Worm (Caenorhabditis elegans) whole organism, midembryonic: Measurements from ENCODE around the gene gtap-1.

Experiments used
- T22C8.4 ChIP-seq: fragments of 200-800 bp; sonication (Bioruptor generic); IDR thresholded peaks from 2 replicates; pipeline ENCODE4 v1.3.6; 2022; ENCODE audit warnings: missing genetic modification characterization, missing compliant biosample characterization
- flt-1 ChIP-seq: fragments of 200-800 bp; sonication (Bioruptor generic); IDR thresholded peaks from 2 replicates; pipeline ENCODE4 v1.3.6; 2022; ENCODE audit warnings: missing genetic modification characterization, missing compliant biosample characterization
- ref-1 ChIP-seq: fragments of 200-800 bp; sonication (Bioruptor generic); conservative IDR thresholded peaks from 2 replicates; pipeline ENCODE4 v1.3.6; 2022; ENCODE audit warnings: missing genetic modification reagents, missing genetic modification characterization, missing compliant biosample characterization

- TF ChIP-seq flt-1 (GFP tag; lab: Robert Waterston, UW) (no peak), ref-1 (GFP tag; lab: Robert Waterston, UW) (no peak), T22C8.4 (GFP tag; lab: Robert Waterston, UW) (no peak)
Observed at ce11 chrII:5876053-5876452, 43.0 kb upstream of the gtap-1 start, which contains the start of gene F55C12.6.
